Fruit fly (Drosophila melanogaster) whole organism, embryonic: ENCODE measurements around the gene wdb.

Experiments
- Abd-B ChIP-seq: fragments of 200-800 bp; sonication (Bioruptor generic); optimal IDR thresholded peaks from 2 replicates; lab custom pipeline; 2018; ENCODE audit warnings: missing biosample characterization, mild to moderate bottlenecking, missing genetic modification characterization, moderate library complexity
- Antp ChIP-seq: fragments of 200-800 bp; sonication (Bioruptor generic); optimal IDR thresholded peaks from 3 replicates; lab custom pipeline; 2016; ENCODE audit warnings: missing biosample characterization, missing genetic modification characterization
- B-H1 ChIP-seq: fragments of 200-800 bp; sonication (Bioruptor generic); IDR thresholded peaks from 3 replicates; pipeline ENCODE4 v1.3.6; 2022; ENCODE audit warnings: missing biosample characterization, missing genetic modification characterization
- CG11398 ChIP-seq: fragments of 200-800 bp; sonication (Bioruptor generic); optimal IDR thresholded peaks from 2 replicates; lab custom pipeline; 2016; ENCODE audit warnings: missing biosample characterization, missing genetic modification characterization
- CG12236 ChIP-seq: fragments of 200-800 bp; sonication (Bioruptor generic); optimal IDR thresholded peaks from 2 replicates; lab custom pipeline; 2016; ENCODE audit warnings: missing biosample characterization, missing genetic modification characterization
- CG14667 ChIP-seq: fragments of 200-800 bp; sonication (Bioruptor generic); IDR thresholded peaks from 2 replicates; pipeline ENCODE4 v1.3.6; 2022; ENCODE audit warnings: missing biosample characterization, missing genetic modification characterization
- CG15073 ChIP-seq: fragments of 200-800 bp; sonication (Bioruptor generic); optimal IDR thresholded peaks from 2 replicates; lab custom pipeline; 2016; ENCODE audit warnings: missing biosample characterization, missing genetic modification characterization
- CG1529 ChIP-seq: fragments of 200-800 bp; sonication (Bioruptor generic); optimal IDR thresholded peaks from 3 replicates; lab custom pipeline; 2018; ENCODE audit warnings: missing biosample characterization, missing genetic modification characterization
- CG15514 ChIP-seq: fragments of 200-800 bp; sonication (Bioruptor generic); optimal IDR thresholded peaks from 3 replicates; lab custom pipeline; 2017; ENCODE audit warnings: missing biosample characterization, missing genetic modification characterization, mild to moderate bottlenecking, moderate library complexity, missing genetic modification reagents
- CG17359 ChIP-seq: fragments of 200-800 bp; sonication (Bioruptor generic); optimal IDR thresholded peaks from 3 replicates; lab custom pipeline; 2018; ENCODE audit warnings: missing biosample characterization, mild to moderate bottlenecking, missing genetic modification characterization, moderate library complexity
- CG17612 ChIP-seq: fragments of 200-800 bp; sonication (Bioruptor generic); IDR thresholded peaks from 2 replicates; pipeline ENCODE4 v1.3.6; 2022; ENCODE audit warnings: missing biosample characterization, missing genetic modification characterization
- CG18011 ChIP-seq: fragments of 200-800 bp; sonication (Bioruptor generic); optimal IDR thresholded peaks from 2 replicates; lab custom pipeline; 2017; ENCODE audit warnings: missing biosample characterization, missing genetic modification characterization, mild to moderate bottlenecking, moderate library complexity, missing genotype
- CG18262 ChIP-seq: fragments of 200-800 bp; optimal IDR thresholded peaks from 3 replicates; lab custom pipeline; 2019; ENCODE audit warnings: missing biosample characterization, mild to moderate bottlenecking, missing genetic modification characterization, moderate library complexity
- CG18764 ChIP-seq: fragments of 200-800 bp; sonication (Bioruptor generic); optimal IDR thresholded peaks from 3 replicates; lab custom pipeline; 2016; ENCODE audit warnings: missing biosample characterization, missing genetic modification characterization
- CG2116 ChIP-seq: fragments of 200-800 bp; sonication (Bioruptor generic); optimal IDR thresholded peaks from 3 replicates; lab custom pipeline; 2018; ENCODE audit warnings: missing biosample characterization, mild to moderate bottlenecking, missing genetic modification characterization
- CG30431 ChIP-seq: fragments of 200-800 bp; sonication (Bioruptor generic); optimal IDR thresholded peaks from 2 replicates; lab custom pipeline; 2017; ENCODE audit warnings: missing biosample characterization, missing genetic modification characterization
- CG31365 ChIP-seq: fragments of 200-800 bp; sonication (Bioruptor generic); optimal IDR thresholded peaks from 2 replicates; lab custom pipeline; 2018; ENCODE audit warnings: missing biosample characterization, mild to moderate bottlenecking, missing genetic modification characterization
- CG31441 ChIP-seq: fragments of 200-800 bp; sonication (Bioruptor generic); IDR thresholded peaks from 2 replicates; pipeline ENCODE4 v1.3.6; 2022; ENCODE audit warnings: missing biosample characterization, missing genetic modification characterization
- CG32772 ChIP-seq: fragments of 200-800 bp; sonication (Bioruptor generic); IDR thresholded peaks from 2 replicates; pipeline ENCODE4 v1.3.6; 2022; ENCODE audit warnings: missing biosample characterization, missing genetic modification characterization
- CG3407 ChIP-seq: fragments of 200-800 bp; sonication (Bioruptor generic); optimal IDR thresholded peaks from 2 replicates; lab custom pipeline; 2018; ENCODE audit warnings: missing biosample characterization, mild to moderate bottlenecking, missing genetic modification characterization
- CG34376 ChIP-seq: fragments of 200-800 bp; sonication (Bioruptor generic); optimal IDR thresholded peaks from 2 replicates; lab custom pipeline; 2018; ENCODE audit warnings: missing biosample characterization, mild to moderate bottlenecking, missing genetic modification characterization
- CG4730 ChIP-seq: fragments of 200-800 bp; sonication (Bioruptor generic); IDR thresholded peaks from 2 replicates; pipeline ENCODE4 v1.3.6; 2022; ENCODE audit warnings: missing biosample characterization, missing genetic modification characterization
- CG5180 ChIP-seq: fragments of 200-800 bp; sonication (Bioruptor generic); optimal IDR thresholded peaks from 3 replicates; lab custom pipeline; 2017; ENCODE audit warnings: missing biosample characterization, missing genetic modification characterization, mild to moderate bottlenecking, moderate library complexity, missing genetic modification reagents
- CG5245 ChIP-seq: fragments of 200-800 bp; sonication (Bioruptor generic); optimal IDR thresholded peaks from 3 replicates; lab custom pipeline; 2016; ENCODE audit warnings: missing biosample characterization, missing genetic modification characterization
- CG6791 ChIP-seq: fragments of 200-800 bp; sonication (Bioruptor generic); IDR thresholded peaks from 3 replicates; pipeline ENCODE4 v1.3.6; 2022; ENCODE audit warnings: missing biosample characterization, missing genetic modification characterization; ENCODE audit not compliant: partially characterized antibody
- Deaf1 ChIP-seq: fragments of 200-800 bp; optimal IDR thresholded peaks from 3 replicates; lab custom pipeline; 2019; ENCODE audit warnings: missing biosample characterization, mild to moderate bottlenecking, missing genetic modification characterization, moderate library complexity
- Dp ChIP-seq: fragments of 200-800 bp; sonication (Bioruptor generic); optimal IDR thresholded peaks from 2 replicates; lab custom pipeline; 2018; ENCODE audit warnings: missing biosample characterization, mild to moderate bottlenecking, missing genetic modification characterization, moderate library complexity
- Drgx ChIP-seq: fragments of 200-800 bp; sonication (Bioruptor generic); IDR thresholded peaks from 2 replicates; pipeline ENCODE4 v1.3.6; 2022; ENCODE audit warnings: missing biosample characterization, missing genetic modification characterization
- ERR ChIP-seq: fragments of 200-800 bp; sonication (Bioruptor generic); optimal IDR thresholded peaks from 2 replicates; lab custom pipeline; 2016; ENCODE audit warnings: missing biosample characterization, missing genetic modification characterization
- Hr51 ChIP-seq, 2 experiments: fragments of 200-800 bp; sonication (Bioruptor generic); optimal IDR thresholded peaks; 2 replicates in 1 of 2; 3 replicates in 1 of 2; lab custom pipeline; 2016 to 2018; ENCODE audit warnings: missing biosample characterization in 2 of 2, missing genetic modification characterization in 2 of 2, mild to moderate bottlenecking in 1 of 2, moderate library complexity in 1 of 2
- Lpt ChIP-seq: fragments of >200 bp; optimal IDR thresholded peaks from 2 replicates; lab custom pipeline; 2018; ENCODE audit warnings: missing biosample characterization, missing genetic modification characterization
- MBD-R2 ChIP-seq: fragments of 200-800 bp; sonication (Bioruptor generic); IDR thresholded peaks from 2 replicates; pipeline ENCODE4 v1.3.6; 2022; ENCODE audit warnings: missing biosample characterization, missing genetic modification characterization
- Myb ChIP-seq: fragments of 200-800 bp; sonication (Bioruptor generic); optimal IDR thresholded peaks from 2 replicates; lab custom pipeline; 2016; ENCODE audit warnings: missing biosample characterization, missing genetic modification characterization
- Spps ChIP-seq: fragments of 200-800 bp; sonication (Bioruptor generic); optimal IDR thresholded peaks from 2 replicates; lab custom pipeline; 2018; ENCODE audit warnings: missing biosample characterization, mild to moderate bottlenecking, missing genetic modification characterization
- Ssrp ChIP-seq: fragments of 200-800 bp; sonication (Bioruptor generic); optimal IDR thresholded peaks from 2 replicates; lab custom pipeline; 2018; ENCODE audit warnings: missing biosample characterization, mild to moderate bottlenecking, missing genetic modification characterization, moderate library complexity
- Usf ChIP-seq: fragments of 200-800 bp; sonication (Bioruptor generic); optimal IDR thresholded peaks from 2 replicates; lab custom pipeline; 2017; ENCODE audit warnings: missing genotype, missing biosample characterization, missing genetic modification characterization
- ac ChIP-seq: fragments of 200-800 bp; sonication (Bioruptor generic); optimal IDR thresholded peaks from 3 replicates; lab custom pipeline; 2017; ENCODE audit warnings: missing biosample characterization, mild to moderate bottlenecking, missing genetic modification characterization
- caup ChIP-seq: fragments of 200-800 bp; sonication (Bioruptor generic); optimal IDR thresholded peaks from 3 replicates; lab custom pipeline; 2017; ENCODE audit warnings: missing biosample characterization, mild to moderate bottlenecking, missing genetic modification characterization, moderate library complexity; ENCODE audit not compliant: severe bottlenecking
- ci ChIP-seq: fragments of 200-800 bp; sonication (Bioruptor generic); IDR thresholded peaks from 3 replicates; pipeline ENCODE4 v1.3.6; 2022; ENCODE audit warnings: missing biosample characterization, missing genetic modification characterization
- dysf ChIP-seq: fragments of 200-800 bp; sonication (Bioruptor generic); IDR thresholded peaks from 3 replicates; pipeline ENCODE4 v1.3.6; 2022; ENCODE audit warnings: missing biosample characterization, missing genetic modification characterization
- eve ChIP-seq, 2 experiments: fragments of >200 bp; optimal IDR thresholded peaks; 2 replicates each; lab custom pipeline; 2017; ENCODE audit warnings: missing biosample characterization in 2 of 2, missing genetic modification characterization in 2 of 2
- gt ChIP-seq: fragments of 200-800 bp; sonication (Bioruptor generic); IDR thresholded peaks from 2 replicates; pipeline ENCODE4 v1.3.6; 2022; ENCODE audit warnings: missing biosample characterization, missing genetic modification characterization
- hbn ChIP-seq: fragments of 200-800 bp; sonication (Bioruptor generic); IDR thresholded peaks from 2 replicates; pipeline ENCODE4 v1.3.6; 2022; ENCODE audit warnings: missing biosample characterization, missing genetic modification characterization; ENCODE audit not compliant: partially characterized antibody
- lmd ChIP-seq: fragments of 200-800 bp; sonication (Bioruptor generic); IDR thresholded peaks from 2 replicates; pipeline ENCODE4 v1.3.6; 2022; ENCODE audit warnings: missing biosample characterization, missing genetic modification characterization
- peb ChIP-seq: fragments of 200-800 bp; sonication (Bioruptor generic); IDR thresholded peaks from 2 replicates; pipeline ENCODE4 v1.3.6; 2022; ENCODE audit warnings: missing biosample characterization, missing genetic modification characterization
- pita ChIP-seq: fragments of 200-800 bp; sonication (Bioruptor generic); optimal IDR thresholded peaks from 2 replicates; lab custom pipeline; 2017; ENCODE audit warnings: missing biosample characterization, mild to moderate bottlenecking, missing genetic modification characterization
- pnt ChIP-seq: fragments of 200-800 bp; sonication (Bioruptor generic); optimal IDR thresholded peaks from 3 replicates; lab custom pipeline; 2016; ENCODE audit warnings: missing biosample characterization, missing genetic modification characterization
- pzg ChIP-seq: fragments of 200-800 bp; sonication (Bioruptor generic); optimal IDR thresholded peaks from 3 replicates; lab custom pipeline; 2018; ENCODE audit warnings: missing biosample characterization, mild to moderate bottlenecking, missing genetic modification characterization, moderate library complexity
- ro ChIP-seq: fragments of 200-800 bp; sonication (Bioruptor generic); IDR thresholded peaks from 2 replicates; pipeline ENCODE4 v1.3.6; 2022; ENCODE audit warnings: missing biosample characterization, missing genetic modification characterization
- trh ChIP-seq: fragments of 200-800 bp; sonication (Bioruptor generic); optimal IDR thresholded peaks from 2 replicates; lab custom pipeline; 2016; ENCODE audit warnings: missing biosample characterization, missing genetic modification characterization
- twi ChIP-seq: fragments of 200-800 bp; optimal IDR thresholded peaks from 2 replicates; lab custom pipeline; 2019; ENCODE audit warnings: missing biosample characterization, mild to moderate bottlenecking, missing genetic modification characterization, moderate library complexity
- unc-4 ChIP-seq: fragments of 200-800 bp; sonication (Bioruptor generic); IDR thresholded peaks from 2 replicates; pipeline ENCODE4 v1.3.6; 2022; ENCODE audit warnings: missing biosample characterization, missing genetic modification characterization; ENCODE audit not compliant: partially characterized antibody

wdb gene

DNA sequence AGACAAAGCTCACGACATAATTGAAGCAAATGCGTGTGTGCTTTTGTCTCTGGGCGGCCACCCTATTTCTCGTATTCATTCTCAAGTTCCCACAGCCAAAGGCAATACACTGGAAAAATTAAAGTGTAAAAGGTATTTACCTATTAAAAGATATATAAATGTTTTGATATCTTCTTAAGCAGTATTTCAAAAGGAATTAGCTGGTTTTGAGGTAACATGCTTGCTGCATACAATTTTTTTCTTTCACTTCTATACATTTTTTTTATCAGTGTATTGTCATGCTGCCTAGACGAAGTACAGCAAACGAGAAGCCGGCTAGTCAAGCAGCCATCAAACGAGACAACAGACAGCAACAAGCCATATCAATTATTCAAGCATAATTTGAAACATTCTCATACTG lies 31.8 kb upstream of the wdb start (continued):
- TF ChIP-seq hbn: no peak
- TF ChIP-seq Dp (GFP tag; lab: Kevin White, UChicago): no peak
- no peak for TF ChIP-seq CG18011
- TF ChIP-seq Abd-B (GFP tag; lab: Kevin White, UChicago): no peak
- no peak for TF ChIP-seq CG14667
- TF ChIP-seq Ssrp (tag; lab: Kevin White, UChicago): no peak
- no peak for TF ChIP-seq trh (GFP tag; lab: Kevin White, UChicago)
- TF ChIP-seq Myb (GFP tag; lab: Kevin White, UChicago): no peak
- 0 out of 3 replicates have a peak, but pooled peaks have one; percentile 8 for TF ChIP-seq ci
- no peak for TF ChIP-seq CG11398
- TF ChIP-seq CG4730 (GFP tag; lab: Robert Waterston, UW): no peak
- peak in 1 of 2 experiments; percentile 32 for TF ChIP-seq Hr51 (GFP tag; optimal IDR thresholded peaks at IDR 0.05; lab: Kevin White, UChicago)
- no peak for TF ChIP-seq CG15514 (GFP tag; lab: Kevin White, UChicago)
- no peak for TF ChIP-seq ro (GFP tag; lab: Robert Waterston, UW)
- no peak for TF ChIP-seq CG18764 (GFP tag; lab: Kevin White, UChicago)
- TF ChIP-seq CG17612 (GFP tag; lab: Robert Waterston, UW): no peak
- TF ChIP-seq Usf (GFP tag; lab: Kevin White, UChicago): no peak
- TF ChIP-seq CG12236: no peak
- TF ChIP-seq Antp (GFP tag; lab: Kevin White, UChicago): no peak
- no peak for TF ChIP-seq ac
- TF ChIP-seq CG5245 (GFP tag; lab: Kevin White, UChicago): no peak
- no peak for TF ChIP-seq CG1529
- no peak for TF ChIP-seq CG5180 (GFP tag; lab: Kevin White, UChicago)
- TF ChIP-seq CG15073: no peak
- TF ChIP-seq Drgx (GFP tag; lab: Robert Waterston, UW): no peak
- TF ChIP-seq CG31365: no peak
- no peak for TF ChIP-seq MBD-R2 (GFP tag; lab: Robert Waterston, UW)
- no peak for TF ChIP-seq pita (GFP tag; lab: Kevin White, UChicago)
- no peak for TF ChIP-seq eve (GFP tag; optimal IDR thresholded peaks at IDR 0.05; lab: Kevin White, UChicago)
- TF ChIP-seq Spps: no peak
- TF ChIP-seq peb (GFP tag; lab: Robert Waterston, UW): no peak
- no peak for TF ChIP-seq ERR (GFP tag; lab: Kevin White, UChicago)
- TF ChIP-seq dysf (GFP tag; lab: Robert Waterston, UW): peak; percentile 49; the same call in 2 of the 3 replicates
- no peak for TF ChIP-seq pnt (GFP tag; lab: Kevin White, UChicago)
- no peak for TF ChIP-seq CG34376
- no peak for TF ChIP-seq Lpt (GFP tag; lab: Kevin White, UChicago)
- no peak for TF ChIP-seq CG6791 (GFP tag; lab: Robert Waterston, UW)
- TF ChIP-seq CG17359 (tag; lab: Kevin White, UChicago): peak; percentile 51
- no peak for TF ChIP-seq gt (GFP tag; lab: Robert Waterston, UW)
- TF ChIP-seq unc-4 (GFP tag; lab: Robert Waterston, UW): no peak
- TF ChIP-seq pzg (GFP tag; lab: Kevin White, UChicago): no peak
- TF ChIP-seq CG2116 (GFP tag; lab: Kevin White, UChicago): no peak
- no peak for TF ChIP-seq B-H1 (GFP tag; lab: Robert Waterston, UW)
- TF ChIP-seq caup: peak; percentile 4
- TF ChIP-seq twi (tag; lab: Kevin White, UChicago): no peak
- peak; percentile 8 for TF ChIP-seq CG18262 (tag; lab: Kevin White, UChicago)
- TF ChIP-seq CG32772 (GFP tag; lab: Robert Waterston, UW): no peak
- no peak for TF ChIP-seq CG3407 (GFP tag; lab: Kevin White, UChicago)
- TF ChIP-seq lmd (GFP tag; lab: Robert Waterston, UW): peak; percentile 32; the same call in 1 of the 2 replicates
- peak; percentile 1 for TF ChIP-seq Deaf1 (tag; lab: Kevin White, UChicago)
- TF ChIP-seq CG30431 (GFP tag; lab: Kevin White, UChicago): no peak
- TF ChIP-seq CG31441 (GFP tag; lab: Robert Waterston, UW): 0 out of 2 replicates have a peak, but pooled peaks have one; percentile 34
